Fruit fly (Drosophila melanogaster): ENCODE results near the gene pins.

Gene pins

DNA sequence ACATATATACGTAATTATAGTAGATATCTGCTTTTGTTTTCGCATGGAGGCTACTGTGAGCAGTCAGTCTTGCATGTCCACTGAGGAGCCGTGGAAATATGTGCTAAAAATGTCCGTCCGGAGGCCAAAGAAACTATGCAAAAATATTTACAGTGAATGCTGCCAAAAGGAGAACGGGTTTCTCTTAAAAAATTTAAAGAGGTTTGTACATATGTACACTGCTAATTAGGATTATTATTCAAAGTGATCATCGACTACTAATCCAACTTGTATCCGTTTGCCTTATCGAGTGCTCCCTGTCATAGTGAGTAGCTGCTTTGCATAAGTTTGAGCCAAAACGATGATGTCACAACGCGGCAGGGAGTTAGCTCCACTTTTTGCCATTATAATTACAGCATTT, 25.7 kb upstream of the pins start (continued):
- TF ChIP-seq lilli (GFP tag; optimal IDR thresholded peaks at IDR 0.05) (peak; percentile 65), Six4 (GFP tag; optimal IDR thresholded peaks at IDR 0.05) (no peak), CG4617 (GFP tag; optimal IDR thresholded peaks at IDR 0.05; ENCODE audit: borderline replicate concordance) (no peak), crol (GFP tag; IDR thresholded peaks at IDR 0.05) (no peak), CG43689 (GFP tag; IDR thresholded peaks at IDR 0.05) (no peak), Dp (GFP tag; optimal IDR thresholded peaks at IDR 0.05) (no peak), CG11093 (GFP tag; IDR thresholded peaks at IDR 0.05) (no peak), Hey (tag; optimal IDR thresholded peaks at IDR 0.05) (no peak), Side (GFP tag; optimal IDR thresholded peaks at IDR 0.05) (no peak), CG17568 (GFP tag; optimal IDR thresholded peaks at IDR 0.05) (no peak), rib (GFP tag; IDR thresholded peaks at IDR 0.05) (no peak), NK7.1 (GFP tag; optimal IDR thresholded peaks at IDR 0.05) (no peak), prd (optimal IDR thresholded peaks at IDR 0.05) (no peak), prd (GFP tag; IDR thresholded peaks at IDR 0.05) (peak; percentile 43; the same call in 2 of the 3 replicates), trem (tag; optimal IDR thresholded peaks at IDR 0.05) (no peak), CG4707 (GFP tag; optimal IDR thresholded peaks at IDR 0.05) (no peak), CG16863 (GFP tag; optimal IDR thresholded peaks at IDR 0.05) (no peak), Mes4 (GFP tag; optimal IDR thresholded peaks at IDR 0.05) (no peak), Bdp1 (GFP tag; optimal IDR thresholded peaks at IDR 0.05) (no peak), CG9817 (tag; optimal IDR thresholded peaks at IDR 0.05) (peak; percentile 29), ftz-f1 (GFP tag; optimal IDR thresholded peaks at IDR 0.05) (no peak), nerfin-2 (GFP tag; IDR thresholded peaks at IDR 0.05; ENCODE audit: partially characterized antibody) (no peak), vnd (GFP tag; IDR thresholded peaks at IDR 0.05; ENCODE audit: partially characterized antibody) (no peak), Eip74EF (GFP tag; optimal IDR thresholded peaks at IDR 0.05) (no peak), Atf6 (GFP tag; IDR thresholded peaks at IDR 0.05) (peak; percentile 43; the same call in 1 of the 2 replicates), CG2889 (GFP tag; IDR thresholded peaks at IDR 0.05) (no peak), Rfx (GFP tag; IDR thresholded peaks at IDR 0.05) (peak; percentile 82), CG34376 (GFP tag; optimal IDR thresholded peaks at IDR 0.05) (no peak), CG2875 (GFP tag; optimal IDR thresholded peaks at IDR 0.05) (no peak), caup (GFP tag; optimal IDR thresholded peaks at IDR 0.05; ENCODE audit: severe bottlenecking) (peak; percentile 51), Ptx1 (GFP tag; IDR thresholded peaks at IDR 0.05) (peak; percentile 63), tin (GFP tag; optimal IDR thresholded peaks at IDR 0.05) (peak; percentile 23), yki (optimal IDR thresholded peaks at IDR 0.05) (no peak), CG13894 (tag; optimal IDR thresholded peaks at IDR 0.05) (no peak), wek (GFP tag; optimal IDR thresholded peaks at IDR 0.05) (no peak), Ssrp (tag; optimal IDR thresholded peaks at IDR 0.05) (no peak), CG7963 (GFP tag; IDR thresholded peaks at IDR 0.05; ENCODE audit: partially characterized antibody) (no peak), Hsf (GFP tag; optimal IDR thresholded peaks at IDR 0.05) (no peak), Meics (GFP tag; optimal IDR thresholded peaks at IDR 0.05) (peak; percentile 46), Fer3 (tag; optimal IDR thresholded peaks at IDR 0.05) (peak; percentile 59), CG1233 (GFP tag; optimal IDR thresholded peaks at IDR 0.05) (no peak), CG14014 (GFP tag; IDR thresholded peaks at IDR 0.05) (peak; percentile 68), CG8281 (tag; optimal IDR thresholded peaks at IDR 0.05) (no peak), CG8478 (optimal IDR thresholded peaks at IDR 0.05) (no peak), fd96Cb (tag; optimal IDR thresholded peaks at IDR 0.05) (no peak), HLH54F (GFP tag; optimal IDR thresholded peaks at IDR 0.05) (no peak), Doc2 (GFP tag; IDR thresholded peaks at IDR 0.05) (no peak), vvl (GFP tag; IDR thresholded peaks at IDR 0.05) (peak; percentile 67; the same call in 1 of the 2 replicates), tna (GFP tag; IDR thresholded peaks at IDR 0.05; ENCODE audit: partially characterized antibody) (no peak), CG6765 (GFP tag; optimal IDR thresholded peaks at IDR 0.05) (no peak), CG11398 (GFP tag; optimal IDR thresholded peaks at IDR 0.05) (no peak), Adf1 (GFP tag; IDR thresholded peaks at IDR 0.05) (0 out of 2 replicates have a peak, but pooled peaks have one; percentile 10)

Measured in whole organism, embryonic.